Worm (Caenorhabditis elegans) whole organism, young adult: ENCODE data around the gene unc-70.

Experiments used
- F22D6.2 ChIP-seq: sonication (generic microtip); optimal IDR thresholded peaks from 2 replicates; lab custom pipeline; 2016; ENCODE audit warnings: mild to moderate bottlenecking, missing genetic modification characterization, missing compliant biosample characterization
- F23B12.7 ChIP-seq: sonication (generic microtip); optimal IDR thresholded peaks from 2 replicates; lab custom pipeline; 2017; ENCODE audit warnings: missing genetic modification characterization, mild to moderate bottlenecking, missing compliant biosample characterization, antibody characterized with exemption, moderate library complexity; ENCODE audit not compliant: insufficient read depth
- F39B2.1 ChIP-seq: fragments of 200-800 bp; sonication (Bioruptor generic); IDR thresholded peaks from 2 replicates; pipeline ENCODE4 v1.3.6; 2022; ENCODE audit warnings: missing genetic modification reagents, missing genetic modification characterization, missing compliant biosample characterization
- F57A8.1 ChIP-seq: fragments of 200-800 bp; sonication (Bioruptor generic); optimal IDR thresholded peaks from 2 replicates; lab custom pipeline; 2018; ENCODE audit warnings: mild to moderate bottlenecking, missing genetic modification characterization, moderate library complexity, missing compliant biosample characterization
- F57C9.4 ChIP-seq: sonication (generic microtip); optimal IDR thresholded peaks from 2 replicates; lab custom pipeline; 2017; ENCODE audit warnings: mild to moderate bottlenecking, missing genetic modification characterization, missing compliant biosample characterization
- T07F8.4 ChIP-seq: sonication (generic microtip); optimal IDR thresholded peaks from 2 replicates; lab custom pipeline; 2016; ENCODE audit warnings: mild to moderate bottlenecking, missing genetic modification characterization, moderate library complexity, missing compliant biosample characterization
- T26A5.8 ChIP-seq: sonication (generic microtip); optimal IDR thresholded peaks from 2 replicates; lab custom pipeline; 2016; ENCODE audit warnings: missing genetic modification characterization, missing compliant biosample characterization
- Y53F4B.3 ChIP-seq: fragments of 200-800 bp; sonication (Bioruptor generic); IDR thresholded peaks from 2 replicates; pipeline ENCODE4 v1.3.6; 2022; ENCODE audit warnings: missing genetic modification reagents, missing genetic modification characterization, missing compliant biosample characterization
- Y95B8A.8 ChIP-seq: fragments of 200-800 bp; sonication (Bioruptor generic); IDR thresholded peaks from 2 replicates; pipeline ENCODE4 v1.3.6; 2022; ENCODE audit warnings: missing genetic modification reagents, missing genetic modification characterization, missing compliant biosample characterization
- ama-1 ChIP-seq, 3 experiments: fragments of 150-350 bp in 1 of 3; sonication (generic microtip) in 2 of 3; optimal IDR thresholded peaks; 2 replicates each; lab custom pipeline; 2014 to 2018; ENCODE audit warnings: missing biosample characterization in 2 of 3, missing genetic modification characterization in 2 of 3, missing genetic modification reagents in 2 of 3
- attf-3 ChIP-seq: fragments of 200-800 bp; sonication (Bioruptor generic); conservative IDR thresholded peaks from 2 replicates; pipeline ENCODE4 v1.3.6; 2022; ENCODE audit warnings: missing genetic modification reagents, missing genetic modification characterization, missing compliant biosample characterization
- attf-5 ChIP-seq: fragments of 200-800 bp; sonication (Bioruptor generic); optimal IDR thresholded peaks from 2 replicates; lab custom pipeline; 2018; ENCODE audit warnings: mild to moderate bottlenecking, missing genetic modification characterization, missing compliant biosample characterization
- attf-6 ChIP-seq: fragments of 200-800 bp; sonication (Bioruptor generic); IDR thresholded peaks from 2 replicates; pipeline ENCODE4 v1.3.6; 2022; ENCODE audit warnings: missing genetic modification reagents, missing genetic modification characterization, missing compliant biosample characterization
- cebp-1 ChIP-seq, 2 experiments: fragments of 200-800 bp in 1 of 2; sonication (Bioruptor generic) in 1 of 2; sonication (generic microtip) in 1 of 2; IDR thresholded peaks in 1 of 2; optimal IDR thresholded peaks in 1 of 2; 2 replicates each; pipeline versions ENCODE4 v1.3.6 to Lab custom; 2017 to 2022; ENCODE audit warnings: missing compliant biosample characterization in 2 of 2, missing genetic modification characterization in 2 of 2, mild to moderate bottlenecking in 1 of 2, missing genetic modification reagents in 1 of 2, moderate library complexity in 1 of 2
- ceh-100 ChIP-seq: fragments of 200-800 bp; sonication (Bioruptor generic); IDR thresholded peaks from 2 replicates; pipeline ENCODE4 v1.3.6; 2022; ENCODE audit warnings: missing genetic modification reagents, missing genetic modification characterization, missing compliant biosample characterization
- ceh-27 ChIP-seq: fragments of 200-800 bp; sonication (Bioruptor generic); optimal IDR thresholded peaks from 2 replicates; lab custom pipeline; 2018; ENCODE audit warnings: mild to moderate bottlenecking, missing genetic modification characterization, moderate library complexity, missing compliant biosample characterization
- ceh-79 ChIP-seq: sonication (generic microtip); optimal IDR thresholded peaks from 2 replicates; lab custom pipeline; 2017; ENCODE audit warnings: mild to moderate bottlenecking, missing genetic modification characterization, missing compliant biosample characterization
- chd-7 ChIP-seq: sonication (generic microtip); optimal IDR thresholded peaks from 2 replicates; lab custom pipeline; 2016; ENCODE audit warnings: mild to moderate bottlenecking, missing genetic modification characterization, moderate library complexity, missing compliant biosample characterization
- efl-1 ChIP-seq: fragments of 150-350 bp; optimal IDR thresholded peaks from 2 replicates; lab custom pipeline; 2014; ENCODE audit warnings: missing biosample characterization, missing genetic modification reagents, missing genetic modification characterization
- egrh-3 ChIP-seq: fragments of 200-800 bp; sonication (Bioruptor generic); IDR thresholded peaks from 2 replicates; pipeline ENCODE4 v1.3.6; 2022; ENCODE audit warnings: missing genetic modification reagents, missing genetic modification characterization, missing compliant biosample characterization
- hrde-1 ChIP-seq: sonication (generic microtip); optimal IDR thresholded peaks from 2 replicates; lab custom pipeline; 2016; ENCODE audit warnings: missing genetic modification characterization, mild to moderate bottlenecking, missing compliant biosample characterization, moderate library complexity, missing genotype, missing genetic modification reagents, borderline replicate concordance
- lin-26 ChIP-seq: fragments of 200-800 bp; sonication (Bioruptor generic); IDR thresholded peaks from 2 replicates; pipeline ENCODE4 v1.3.6; 2022; ENCODE audit warnings: missing genetic modification reagents, missing genetic modification characterization, missing compliant biosample characterization
- lin-35 ChIP-seq, 3 experiments: fragments of 150-350 bp in 2 of 3; sonication (generic microtip) in 1 of 3; optimal IDR thresholded peaks; 2 replicates each; lab custom pipeline; 2014 to 2018; ENCODE audit warnings: missing biosample characterization in 3 of 3, missing genetic modification characterization in 3 of 3, missing genetic modification reagents in 3 of 3
- lin-40 ChIP-seq: sonication (generic microtip); optimal IDR thresholded peaks from 2 replicates; lab custom pipeline; 2016; ENCODE audit warnings: missing genetic modification characterization, mild to moderate bottlenecking, missing compliant biosample characterization, missing genotype, missing genetic modification reagents
- lir-1 ChIP-seq: fragments of 200-800 bp; sonication (Bioruptor generic); conservative IDR thresholded peaks from 2 replicates; pipeline ENCODE4 v1.3.6; 2022; ENCODE audit warnings: missing genetic modification reagents, missing genetic modification characterization, missing compliant biosample characterization
- lsl-1 ChIP-seq: fragments of 200-800 bp; sonication (Bioruptor generic); optimal IDR thresholded peaks from 2 replicates; lab custom pipeline; 2018; ENCODE audit warnings: mild to moderate bottlenecking, missing genetic modification characterization, moderate library complexity, missing compliant biosample characterization
- mes-4 ChIP-seq: sonication (generic microtip); optimal IDR thresholded peaks from 2 replicates; lab custom pipeline; 2016; ENCODE audit warnings: missing genotype, missing genetic modification characterization, missing compliant biosample characterization
- mxl-1 ChIP-seq: sonication (generic microtip); optimal IDR thresholded peaks from 2 replicates; lab custom pipeline; 2016; ENCODE audit warnings: missing genetic modification characterization, missing compliant biosample characterization
- nfya-1 ChIP-seq: sonication (generic microtip); optimal IDR thresholded peaks from 2 replicates; lab custom pipeline; 2017; ENCODE audit warnings: antibody characterized with exemption, missing compliant biosample characterization, missing genetic modification characterization, borderline replicate concordance; ENCODE audit not compliant: insufficient read depth
- nfyb-1 ChIP-seq: fragments of 200-800 bp; sonication (Bioruptor generic); IDR thresholded peaks from 2 replicates; pipeline ENCODE4 v1.3.6; 2022; ENCODE audit warnings: missing genetic modification reagents, missing genetic modification characterization, missing compliant biosample characterization
- nhr-90 ChIP-seq: sonication (generic microtip); optimal IDR thresholded peaks from 2 replicates; lab custom pipeline; 2016; ENCODE audit warnings: missing genotype, mild to moderate bottlenecking, missing genetic modification characterization, missing compliant biosample characterization
- pha-4 ChIP-seq: fragments of 150-350 bp; sonication (generic microtip); optimal IDR thresholded peaks from 2 replicates; lab custom pipeline; 2014; ENCODE audit warnings: missing biosample characterization, missing genetic modification reagents, missing genetic modification characterization
- rpc-1 ChIP-seq, 2 experiments: fragments of 150-350 bp in 1 of 2; sonication (generic microtip) in 1 of 2; optimal IDR thresholded peaks; 2 replicates each; lab custom pipeline; 2014 to 2018; ENCODE audit warnings: missing biosample characterization in 1 of 2, missing genetic modification characterization in 1 of 2, missing genetic modification reagents in 1 of 2, missing genotype in 1 of 2
- snpc-1.1 ChIP-seq: sonication (generic microtip); optimal IDR thresholded peaks from 2 replicates; lab custom pipeline; 2017; ENCODE audit warnings: missing genetic modification characterization, mild to moderate bottlenecking, missing compliant biosample characterization, antibody characterized with exemption, moderate library complexity, missing genotype, missing genetic modification reagents; ENCODE audit not compliant: insufficient read depth
- snpc-1.3 ChIP-seq: sonication (generic microtip); optimal IDR thresholded peaks from 2 replicates; lab custom pipeline; 2017; ENCODE audit warnings: missing genetic modification characterization, mild to moderate bottlenecking, missing compliant biosample characterization, antibody characterized with exemption, moderate library complexity, missing genotype, missing genetic modification reagents; ENCODE audit not compliant: insufficient read depth
- tbp1 ChIP-seq: fragments of 200-800 bp; sonication (Bioruptor generic); optimal IDR thresholded peaks from 2 replicates; lab custom pipeline; 2018; ENCODE audit warnings: mild to moderate bottlenecking, missing genetic modification characterization, missing compliant biosample characterization
- tlf-1 ChIP-seq: fragments of 200-800 bp; sonication (Bioruptor generic); optimal IDR thresholded peaks from 2 replicates; lab custom pipeline; 2018; ENCODE audit warnings: mild to moderate bottlenecking, missing genetic modification characterization, missing compliant biosample characterization
- xnd-1 ChIP-seq: sonication (generic microtip); optimal IDR thresholded peaks from 2 replicates; lab custom pipeline; 2016; ENCODE audit warnings: missing genotype, missing genetic modification reagents, missing genetic modification characterization, missing compliant biosample characterization
- zfh-2 ChIP-seq: fragments of 200-800 bp; sonication (Bioruptor generic); conservative IDR thresholded peaks from 2 replicates; pipeline ENCODE4 v1.3.6; 2022; ENCODE audit warnings: missing genetic modification reagents, missing genetic modification characterization, missing compliant biosample characterization
- ztf-18 ChIP-seq: sonication (generic microtip); optimal IDR thresholded peaks from 2 replicates; lab custom pipeline; 2016; ENCODE audit warnings: missing genotype, mild to moderate bottlenecking, missing genetic modification characterization, missing compliant biosample characterization

The unc-70 gene

DNA sequence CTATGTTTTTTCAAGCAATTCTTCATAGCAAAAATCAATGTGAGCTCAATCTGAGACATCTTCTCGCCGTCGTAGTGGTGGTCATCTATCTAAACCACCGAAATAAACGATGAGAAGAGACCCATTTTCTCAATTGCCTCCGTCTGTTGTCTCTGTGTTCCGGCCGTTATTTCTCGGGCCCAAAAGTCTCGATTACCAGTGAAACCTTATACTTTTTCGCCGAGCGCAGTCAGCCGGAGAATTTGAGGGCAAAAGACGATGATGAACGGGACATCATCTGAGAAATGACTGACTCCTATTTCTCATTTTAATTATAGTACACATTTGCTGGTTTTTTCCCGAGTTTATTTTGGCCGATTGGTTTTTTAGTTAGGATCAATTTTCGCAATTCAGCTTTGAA, 5.3 kb upstream of the unc-70 start:
- no peak for TF ChIP-seq ceh-27 (GFP tag; lab: Kevin White, UChicago)
- no peak for TF ChIP-seq tlf-1
- no peak for TF ChIP-seq lsl-1 (GFP tag; lab: Kevin White, UChicago)

DNA sequence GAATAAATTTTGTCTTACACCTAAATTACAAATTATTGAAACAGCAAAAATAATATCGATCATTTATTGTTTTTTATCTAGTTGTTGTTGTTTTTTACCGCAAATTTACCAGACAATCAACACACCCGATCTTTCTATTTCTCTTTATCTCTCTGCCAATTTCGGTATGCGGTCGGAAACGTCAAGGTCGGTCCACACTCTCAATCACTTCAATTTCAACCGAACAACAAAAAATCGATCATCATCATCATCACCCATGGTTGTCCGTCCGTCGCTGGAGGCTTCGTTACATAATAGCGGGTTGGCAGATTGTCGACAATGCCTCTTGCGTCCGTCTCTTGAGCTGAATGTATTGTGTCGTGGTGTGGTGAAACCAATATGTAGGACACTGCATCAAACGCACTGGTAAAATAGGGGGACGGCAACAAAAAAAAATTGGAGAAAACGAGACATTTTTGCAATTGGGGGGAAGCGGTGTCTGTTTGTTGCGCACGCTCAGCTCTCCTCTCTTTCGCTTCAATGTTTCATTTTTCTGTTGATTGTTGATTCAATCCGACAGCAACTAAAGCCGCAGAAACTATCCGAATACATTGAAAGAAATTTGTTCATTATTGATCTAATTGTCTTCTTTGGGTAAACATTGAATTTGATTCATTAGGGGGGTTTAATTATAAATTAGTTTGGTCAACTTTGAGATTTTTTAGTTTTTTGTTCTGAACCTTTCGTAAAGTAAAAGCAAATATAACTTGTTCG, 4.2 kb upstream of the unc-70 start:
- TF ChIP-seq cebp-1 (GFP tag; IDR thresholded peaks at IDR 0.05; lab: Robert Waterston, UW) (no peak), cebp-1 (tag; optimal IDR thresholded peaks at IDR 0.05; lab: Kevin White, UChicago) (peak; percentile 17), nhr-90 (tag; lab: Kevin White, UChicago) (no peak)
- TF ChIP-seq, all 124 proteins: peak for 1

DNA sequence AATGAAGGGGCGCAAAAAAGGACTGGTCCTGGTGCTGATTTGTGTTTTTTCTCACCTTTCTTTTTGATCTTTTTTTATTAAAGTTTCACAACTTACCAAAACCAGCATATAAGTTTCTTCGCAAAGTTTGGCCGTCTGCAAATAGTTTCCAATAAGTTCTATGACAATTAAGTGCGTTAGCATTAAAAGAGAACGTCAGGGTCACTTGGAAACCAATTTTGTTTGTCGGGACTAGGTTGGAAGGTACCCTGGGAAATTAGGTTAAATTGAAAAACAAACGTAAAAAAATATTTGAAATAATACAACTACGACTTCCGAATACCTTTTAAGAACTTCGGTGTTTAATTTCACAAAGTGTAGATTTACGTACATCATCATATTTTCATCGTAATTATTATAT, 2.6 kb upstream of the unc-70 start:
- no peak for TF ChIP-seq nfyb-1 (GFP tag; lab: Robert Waterston, UW)
- TF ChIP-seq chd-7 (tag; lab: Kevin White, UChicago): no peak
- no peak for TF ChIP-seq nfya-1 (tag; lab: Kevin White, UChicago)
- TF ChIP-seq zfh-2 (GFP tag; lab: Robert Waterston, UW): no peak
- no peak for TF ChIP-seq rpc-1 (optimal IDR thresholded peaks at IDR 0.05; lab: Kevin White, UChicago)
- no peak for TF ChIP-seq rpc-1 (tag; optimal IDR thresholded peaks at IDR 0.05; lab: Kevin White, UChicago)
- no peak for TF ChIP-seq ceh-79
- no peak for TF ChIP-seq attf-6 (GFP tag; lab: Robert Waterston, UW)
- TF ChIP-seq xnd-1 (tag; lab: Kevin White, UChicago): no peak
- no peak for TF ChIP-seq Y53F4B.3
- no peak for TF ChIP-seq ztf-18 (tag; lab: Kevin White, UChicago)
- TF ChIP-seq egrh-3 (GFP tag; lab: Robert Waterston, UW): no peak
- no peak for TF ChIP-seq T07F8.4
- no peak for TF ChIP-seq T26A5.8 (tag; lab: Kevin White, UChicago)

DNA sequence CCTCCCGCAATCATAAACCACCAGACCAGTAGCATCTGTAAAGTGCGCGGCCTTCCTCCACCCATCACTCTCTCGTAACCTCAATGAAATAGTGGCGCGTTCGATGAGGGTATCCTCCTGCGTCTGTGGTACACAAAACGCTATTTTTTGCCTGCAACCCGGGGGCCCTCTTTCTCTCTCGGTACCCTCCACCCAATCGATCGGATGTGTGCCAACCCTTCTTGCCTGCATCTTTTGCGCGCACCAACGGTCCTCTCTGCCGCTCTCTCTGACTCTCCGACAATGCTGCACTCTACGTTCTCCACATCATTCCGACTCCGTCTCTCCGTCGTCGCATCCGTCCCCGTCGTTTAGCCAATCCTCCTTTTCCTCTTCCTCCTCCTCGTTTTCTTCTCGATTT, 1.6 kb upstream of the unc-70 start:
- TF ChIP-seq ceh-79 (no peak), hrde-1 (tag; lab: Kevin White, UChicago) (no peak), tbp1 (GFP tag; lab: Kevin White, UChicago) (no peak), T07F8.4 (no peak), lin-40 (peak; percentile 66), snpc-1.1 (tag; lab: Kevin White, UChicago) (no peak), ama-1 (optimal IDR thresholded peaks at IDR 0.05; lab: Kevin White, UChicago) (no peak), ama-1 (GFP tag; optimal IDR thresholded peaks at IDR 0.05; lab: Kevin White, UChicago) (no peak), ceh-100 (GFP tag; lab: Robert Waterston, UW) (no peak), lin-35 (GFP tag; optimal IDR thresholded peaks at IDR 0.05; lab: Kevin White, UChicago) (peak in 1 of 3 experiments; percentile 52), attf-5 (peak; percentile 53), mxl-1 (tag; lab: Kevin White, UChicago) (no peak), mes-4 (no peak), lin-26 (GFP tag; lab: Robert Waterston, UW) (0 out of 2 replicates have a peak, but pooled peaks have one; percentile 43), Y95B8A.8 (GFP tag; lab: Robert Waterston, UW) (no peak), F23B12.7 (no peak), pha-4 (tag; lab: Kevin White, UChicago) (no peak), F57C9.4 (tag; lab: Kevin White, UChicago) (no peak), efl-1 (no peak), attf-3 (no peak), F39B2.1 (no peak), F57A8.1 (no peak), F22D6.2 (no peak), lir-1 (GFP tag; lab: Robert Waterston, UW) (no peak), nfya-1 (tag; lab: Kevin White, UChicago) (no peak), snpc-1.3 (no peak), egrh-3 (GFP tag; lab: Robert Waterston, UW) (peak; percentile 71; the same call in 1 of the 2 replicates), nhr-90 (tag; lab: Kevin White, UChicago) (no peak)
